Fruit fly (Drosophila melanogaster) whole organism, embryonic: ENCODE results near the gene Trpgamma.

Source experiments
- Abd-B ChIP-seq: fragments of 200-800 bp; sonication (Bioruptor generic); optimal IDR thresholded peaks from 2 replicates; lab custom pipeline; 2018; ENCODE audit warnings: missing biosample characterization, mild to moderate bottlenecking, missing genetic modification characterization, moderate library complexity
- Atf3 ChIP-seq: fragments of 200-800 bp; sonication (Bioruptor generic); optimal IDR thresholded peaks from 3 replicates; lab custom pipeline; 2016; ENCODE audit warnings: missing biosample characterization, missing genetic modification characterization
- CG10147 ChIP-seq: fragments of 200-800 bp; sonication (Bioruptor generic); optimal IDR thresholded peaks from 2 replicates; lab custom pipeline; 2019; ENCODE audit warnings: missing biosample characterization, mild to moderate bottlenecking, missing genetic modification characterization, moderate library complexity
- CG10209 ChIP-seq: fragments of 200-800 bp; sonication (Bioruptor generic); optimal IDR thresholded peaks from 3 replicates; lab custom pipeline; 2017; ENCODE audit warnings: missing biosample characterization, mild to moderate bottlenecking, missing genetic modification characterization, missing genetic modification reagents
- CG11695 ChIP-seq: fragments of 200-800 bp; sonication (Bioruptor generic); IDR thresholded peaks from 3 replicates; pipeline ENCODE4 v1.3.6; 2022; ENCODE audit warnings: missing biosample characterization, missing genetic modification characterization
- CG11723 ChIP-seq: fragments of 200-800 bp; sonication (Bioruptor generic); optimal IDR thresholded peaks from 2 replicates; lab custom pipeline; 2017; ENCODE audit warnings: missing biosample characterization, mild to moderate bottlenecking, missing genetic modification characterization
- CG1233 ChIP-seq: fragments of 200-800 bp; sonication (Bioruptor generic); optimal IDR thresholded peaks from 4 replicates; lab custom pipeline; 2018; ENCODE audit warnings: missing biosample characterization, mild to moderate bottlenecking, missing genetic modification characterization
- CG13296 ChIP-seq: fragments of 200-800 bp; sonication (Bioruptor generic); optimal IDR thresholded peaks from 3 replicates; lab custom pipeline; 2018; ENCODE audit warnings: missing biosample characterization, mild to moderate bottlenecking, missing genetic modification characterization
- CG13624 ChIP-seq: fragments of 200-800 bp; sonication (Bioruptor generic); optimal IDR thresholded peaks from 2 replicates; lab custom pipeline; 2016; ENCODE audit warnings: missing biosample characterization, missing genetic modification characterization
- CG14014 ChIP-seq: fragments of 200-800 bp; sonication (Bioruptor generic); IDR thresholded peaks from 2 replicates; pipeline ENCODE4 v1.3.6; 2022; ENCODE audit warnings: missing biosample characterization, missing genetic modification characterization
- CG15269 ChIP-seq: fragments of 200-800 bp; sonication (Bioruptor generic); optimal IDR thresholded peaks from 2 replicates; lab custom pipeline; 2018; ENCODE audit warnings: missing biosample characterization, mild to moderate bottlenecking, missing genetic modification characterization, moderate library complexity
- CG1529 ChIP-seq: fragments of 200-800 bp; sonication (Bioruptor generic); optimal IDR thresholded peaks from 3 replicates; lab custom pipeline; 2018; ENCODE audit warnings: missing biosample characterization, missing genetic modification characterization
- CG16779 ChIP-seq: fragments of 200-800 bp; sonication (Bioruptor generic); IDR thresholded peaks from 2 replicates; pipeline ENCODE4 v1.3.6; 2022; ENCODE audit warnings: missing biosample characterization, missing genetic modification characterization
- CG30431 ChIP-seq: fragments of 200-800 bp; sonication (Bioruptor generic); optimal IDR thresholded peaks from 2 replicates; lab custom pipeline; 2017; ENCODE audit warnings: missing biosample characterization, missing genetic modification characterization
- CG3163 ChIP-seq: fragments of 200-800 bp; sonication (Bioruptor generic); optimal IDR thresholded peaks from 3 replicates; lab custom pipeline; 2016; ENCODE audit warnings: missing biosample characterization, missing genetic modification characterization
- CG34224 ChIP-seq: fragments of 200-800 bp; sonication (Bioruptor generic); IDR thresholded peaks from 3 replicates; pipeline ENCODE4 v1.3.6; 2022; ENCODE audit warnings: missing biosample characterization, missing genetic modification characterization; ENCODE audit not compliant: partially characterized antibody
- CG6254 ChIP-seq: fragments of 200-800 bp; sonication (Bioruptor generic); optimal IDR thresholded peaks from 3 replicates; lab custom pipeline; 2017; ENCODE audit warnings: mild to moderate bottlenecking, missing biosample characterization, missing genetic modification reagents, missing genetic modification characterization
- CG8924 ChIP-seq: fragments of 200-800 bp; optimal IDR thresholded peaks from 3 replicates; lab custom pipeline; 2019; ENCODE audit warnings: missing biosample characterization, mild to moderate bottlenecking, missing genetic modification characterization, moderate library complexity
- CG9215 ChIP-seq: fragments of 200-800 bp; sonication (Bioruptor generic); IDR thresholded peaks from 2 replicates; pipeline ENCODE4 v1.3.6; 2022; ENCODE audit warnings: missing biosample characterization, missing genetic modification characterization
- CG9437 ChIP-seq: fragments of 200-800 bp; sonication (Bioruptor generic); optimal IDR thresholded peaks from 2 replicates; lab custom pipeline; 2018; ENCODE audit warnings: missing biosample characterization, mild to moderate bottlenecking, missing genetic modification characterization
- Camta ChIP-seq: fragments of 200-800 bp; sonication (Bioruptor generic); optimal IDR thresholded peaks from 2 replicates; lab custom pipeline; 2016; ENCODE audit warnings: missing biosample characterization, missing genetic modification characterization
- Chrac-16 ChIP-seq: fragments of 200-800 bp; sonication (Bioruptor generic); optimal IDR thresholded peaks from 3 replicates; lab custom pipeline; 2016; ENCODE audit warnings: missing biosample characterization, missing genetic modification characterization
- Dad ChIP-seq: fragments of 200-800 bp; sonication (Bioruptor generic); optimal IDR thresholded peaks from 3 replicates; lab custom pipeline; 2016; ENCODE audit warnings: missing biosample characterization, missing genetic modification characterization
- Deaf1 ChIP-seq: fragments of 200-800 bp; optimal IDR thresholded peaks from 3 replicates; lab custom pipeline; 2019; ENCODE audit warnings: missing biosample characterization, mild to moderate bottlenecking, missing genetic modification characterization, moderate library complexity
- Dfd ChIP-seq, 2 experiments: fragments of >200 bp; optimal IDR thresholded peaks; 2 replicates each; lab custom pipeline; 2017; ENCODE audit warnings: missing biosample characterization in 2 of 2, missing genetic modification characterization in 2 of 2
- Dref ChIP-seq: fragments of 200-800 bp; sonication (Bioruptor generic); IDR thresholded peaks from 2 replicates; pipeline ENCODE4 v1.3.6; 2022; ENCODE audit warnings: missing biosample characterization, missing genetic modification characterization
- Elba2 ChIP-seq: fragments of 200-800 bp; sonication (Bioruptor generic); optimal IDR thresholded peaks from 3 replicates; lab custom pipeline; 2016; ENCODE audit warnings: missing biosample characterization, missing genetic modification characterization
- Ets65A ChIP-seq: fragments of 200-800 bp; sonication (Bioruptor generic); peaks from one replicate; lab custom pipeline; 2016; ENCODE audit warnings: missing biosample characterization, missing genetic modification characterization
- H15 ChIP-seq: fragments of 200-800 bp; sonication (Bioruptor generic); IDR thresholded peaks from 3 replicates; pipeline ENCODE4 v1.3.6; 2022; ENCODE audit warnings: missing biosample characterization, missing genetic modification characterization
- Lhr ChIP-seq: fragments of 200-800 bp; sonication (Bioruptor generic); optimal IDR thresholded peaks from 3 replicates; lab custom pipeline; 2017; ENCODE audit warnings: mild to moderate bottlenecking, missing biosample characterization, missing genetic modification reagents, missing genetic modification characterization
- MBD-R2 ChIP-seq: fragments of 200-800 bp; sonication (Bioruptor generic); IDR thresholded peaks from 2 replicates; pipeline ENCODE4 v1.3.6; 2022; ENCODE audit warnings: missing biosample characterization, missing genetic modification characterization
- Myb ChIP-seq: fragments of 200-800 bp; sonication (Bioruptor generic); optimal IDR thresholded peaks from 2 replicates; lab custom pipeline; 2016; ENCODE audit warnings: missing biosample characterization, missing genetic modification characterization
- Sox100B ChIP-seq: fragments of 200-800 bp; sonication (Bioruptor generic); optimal IDR thresholded peaks from 3 replicates; lab custom pipeline; 2018; ENCODE audit warnings: missing biosample characterization, mild to moderate bottlenecking, missing genetic modification characterization
- Ssrp ChIP-seq: fragments of 200-800 bp; sonication (Bioruptor generic); optimal IDR thresholded peaks from 2 replicates; lab custom pipeline; 2018; ENCODE audit warnings: missing biosample characterization, mild to moderate bottlenecking, missing genetic modification characterization, moderate library complexity
- Stat92E ChIP-seq, 3 experiments: fragments of >200 bp in 2 of 3; fragments of 200-800 bp in 1 of 3; sonication (Bioruptor generic) in 1 of 3; optimal IDR thresholded peaks; 2 replicates each; lab custom pipeline; 2017 to 2019; ENCODE audit warnings: missing biosample characterization in 3 of 3, missing genetic modification characterization in 3 of 3, mild to moderate bottlenecking in 1 of 3, moderate library complexity in 1 of 3
- cas ChIP-seq: fragments of 200-800 bp; sonication (Bioruptor generic); IDR thresholded peaks from 2 replicates; pipeline ENCODE4 v1.3.6; 2022; ENCODE audit warnings: missing biosample characterization, missing genetic modification characterization
- chn ChIP-seq: fragments of 200-800 bp; sonication (Bioruptor generic); optimal IDR thresholded peaks from 2 replicates; lab custom pipeline; 2016; ENCODE audit warnings: missing biosample characterization, missing genetic modification characterization
- ci ChIP-seq: fragments of 200-800 bp; sonication (Bioruptor generic); IDR thresholded peaks from 3 replicates; pipeline ENCODE4 v1.3.6; 2022; ENCODE audit warnings: missing biosample characterization, missing genetic modification characterization
- gro ChIP-seq: fragments of 200-800 bp; sonication (Bioruptor generic); optimal IDR thresholded peaks from 2 replicates; lab custom pipeline; 2016; ENCODE audit warnings: missing biosample characterization, missing genetic modification characterization
- ham ChIP-seq: fragments of 200-800 bp; sonication (Bioruptor generic); IDR thresholded peaks from 2 replicates; pipeline ENCODE4 v1.3.6; 2022; ENCODE audit warnings: missing biosample characterization, missing genetic modification characterization
- mirr ChIP-seq: fragments of 200-800 bp; sonication (Bioruptor generic); optimal IDR thresholded peaks from 3 replicates; lab custom pipeline; 2018; ENCODE audit warnings: missing biosample characterization, mild to moderate bottlenecking, missing genetic modification characterization
- nerfin-2 ChIP-seq: fragments of 200-800 bp; sonication (Bioruptor generic); IDR thresholded peaks from 2 replicates; pipeline ENCODE4 v1.3.6; 2022; ENCODE audit warnings: missing biosample characterization, missing genetic modification characterization; ENCODE audit not compliant: partially characterized antibody
- pho ChIP-seq: fragments of 200-800 bp; sonication (Bioruptor generic); optimal IDR thresholded peaks from 2 replicates; lab custom pipeline; 2016; ENCODE audit warnings: missing biosample characterization, missing genetic modification characterization
- psq ChIP-seq: fragments of 200-800 bp; sonication (Bioruptor generic); optimal IDR thresholded peaks from 2 replicates; lab custom pipeline; 2017; ENCODE audit warnings: missing biosample characterization, missing genetic modification characterization
- scrt ChIP-seq: fragments of 200-800 bp; sonication (Bioruptor generic); optimal IDR thresholded peaks from 2 replicates; lab custom pipeline; 2018; ENCODE audit warnings: missing biosample characterization, mild to moderate bottlenecking, missing genetic modification characterization, moderate library complexity
- sna ChIP-seq: fragments of 200-800 bp; sonication (Bioruptor generic); IDR thresholded peaks from 2 replicates; pipeline ENCODE4 v1.3.6; 2022; ENCODE audit warnings: missing biosample characterization, missing genetic modification characterization; ENCODE audit not compliant: partially characterized antibody
- tup ChIP-seq: fragments of 200-800 bp; sonication (Bioruptor generic); optimal IDR thresholded peaks from 2 replicates; lab custom pipeline; 2016; ENCODE audit warnings: missing biosample characterization, mild to moderate bottlenecking, missing genetic modification characterization, moderate library complexity
- unc-4 ChIP-seq: fragments of 200-800 bp; sonication (Bioruptor generic); IDR thresholded peaks from 2 replicates; pipeline ENCODE4 v1.3.6; 2022; ENCODE audit warnings: missing biosample characterization, missing genetic modification characterization; ENCODE audit not compliant: partially characterized antibody
- usp ChIP-seq: fragments of >200 bp; optimal IDR thresholded peaks from 2 replicates; lab custom pipeline; 2017; ENCODE audit warnings: missing biosample characterization, missing genetic modification characterization
- zf30C ChIP-seq: fragments of 200-800 bp; sonication (Bioruptor generic); optimal IDR thresholded peaks from 3 replicates; lab custom pipeline; 2018; ENCODE audit warnings: missing biosample characterization, mild to moderate bottlenecking, missing genetic modification characterization

Gene Trpgamma

DNA sequence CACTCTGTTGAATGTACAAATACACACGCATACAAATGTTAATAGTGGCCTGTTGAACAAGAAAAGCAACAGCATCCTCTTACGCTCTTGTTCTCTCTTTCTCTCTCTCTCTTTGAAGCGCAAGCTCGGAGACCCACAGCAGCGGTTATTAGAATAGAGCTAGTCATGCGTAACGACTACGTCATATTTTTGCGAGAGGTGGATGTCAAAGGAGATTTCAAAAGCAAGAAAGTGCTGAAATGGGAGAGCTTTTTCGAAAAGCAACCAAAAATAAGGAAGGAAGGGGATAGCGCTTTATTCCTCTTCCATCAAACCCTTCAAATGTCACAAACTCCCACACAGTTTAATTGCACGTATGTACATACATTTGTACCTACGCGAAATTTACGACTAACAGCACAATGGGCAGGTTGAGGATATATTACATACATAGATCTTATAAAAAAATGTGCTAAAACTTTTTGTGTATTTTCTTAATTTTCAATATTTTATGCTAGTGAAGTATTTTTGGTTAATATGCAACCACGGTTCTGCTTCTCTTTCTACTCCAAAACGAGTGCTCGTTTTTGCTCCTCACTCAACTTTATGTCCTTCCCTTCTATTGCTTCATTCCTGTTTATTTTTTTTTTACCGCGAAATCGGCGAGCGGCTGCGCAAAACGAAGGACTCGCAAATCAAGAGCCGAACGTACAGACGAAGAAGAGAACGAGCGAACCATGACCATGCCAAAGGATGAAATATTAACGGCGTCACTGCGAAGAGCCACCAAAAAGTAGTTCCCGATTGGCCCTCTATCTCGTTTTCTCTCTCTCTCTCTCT, 13.5 kb upstream of the Trpgamma start (continued):
- TF ChIP-seq CG11695 (0 out of 3 replicates have a peak, but pooled peaks have one; percentile 12), Dad (no peak), CG11723 (GFP tag; lab: Kevin White, UChicago) (peak; percentile 27), Myb (GFP tag; lab: Kevin White, UChicago) (no peak), CG34224 (GFP tag; lab: Robert Waterston, UW) (no peak), CG1529 (GFP tag; lab: Kevin White, UChicago) (no peak), Camta (GFP tag; lab: Kevin White, UChicago) (no peak), ham (GFP tag; lab: Robert Waterston, UW) (no peak), pho (peak; percentile 46), mirr (GFP tag; lab: Kevin White, UChicago) (no peak), Deaf1 (tag; lab: Kevin White, UChicago) (peak; percentile 93), CG9437 (peak; percentile 56), Dref (GFP tag; lab: Robert Waterston, UW) (no peak), scrt (GFP tag; lab: Kevin White, UChicago) (peak; percentile 99), Ssrp (tag; lab: Kevin White, UChicago) (peak; percentile 27), gro (GFP tag; lab: Kevin White, UChicago) (no peak), CG9215 (GFP tag; lab: Robert Waterston, UW) (no peak), tup (GFP tag; lab: Kevin White, UChicago) (no peak), Abd-B (GFP tag; lab: Kevin White, UChicago) (no peak), Chrac-16 (GFP tag; lab: Kevin White, UChicago) (no peak), cas (no peak), CG6254 (GFP tag; lab: Kevin White, UChicago) (no peak), chn (GFP tag; lab: Kevin White, UChicago) (no peak), usp (GFP tag; lab: Kevin White, UChicago) (no peak), zf30C (GFP tag; lab: Kevin White, UChicago) (no peak), ci (no peak), Elba2 (GFP tag; lab: Kevin White, UChicago) (no peak), Lhr (GFP tag; lab: Kevin White, UChicago) (no peak), sna (GFP tag; lab: Robert Waterston, UW) (no peak), CG14014 (no peak), CG8924 (peak; percentile 13), CG10147 (GFP tag; lab: Kevin White, UChicago) (peak; percentile 35), CG13296 (GFP tag; lab: Kevin White, UChicago) (no peak), CG10209 (GFP tag; lab: Kevin White, UChicago) (peak; percentile 10), CG15269 (peak; percentile 20), Sox100B (no peak), CG3163 (GFP tag; lab: Kevin White, UChicago) (no peak), nerfin-2 (GFP tag; lab: Robert Waterston, UW) (no peak), Dfd (GFP tag; optimal IDR thresholded peaks at IDR 0.05; lab: Kevin White, UChicago) (no peak), CG13624 (peak; percentile 52), Stat92E (GFP tag; optimal IDR thresholded peaks at IDR 0.05; lab: Kevin White, UChicago) (no peak), MBD-R2 (GFP tag; lab: Robert Waterston, UW) (no peak), Atf3 (no peak), H15 (GFP tag; lab: Robert Waterston, UW) (no peak), unc-4 (no peak), CG16779 (no peak), CG1233 (GFP tag; lab: Kevin White, UChicago) (no peak), Ets65A (GFP tag; lab: Kevin White, UChicago) (peak; percentile 63), CG30431 (GFP tag; lab: Kevin White, UChicago) (peak; percentile 4), psq (GFP tag; lab: Kevin White, UChicago) (peak; percentile 86)
